Fruit fly (Drosophila melanogaster) whole organism, embryonic: ENCODE measurements around the gene vkg.

ENCODE experiments used
- B-H1 ChIP-seq: fragments of 200-800 bp; sonication (Bioruptor generic); IDR thresholded peaks from 3 replicates; pipeline ENCODE4 v1.3.6; 2022; ENCODE audit warnings: missing biosample characterization, missing genetic modification characterization
- Blimp-1 ChIP-seq: fragments of 200-800 bp; sonication (Bioruptor generic); optimal IDR thresholded peaks from 3 replicates; lab custom pipeline; 2018; ENCODE audit warnings: missing biosample characterization, missing genetic modification characterization, mild to moderate bottlenecking, moderate library complexity, missing genetic modification reagents
- CG11504 ChIP-seq: fragments of 200-800 bp; sonication (Bioruptor generic); optimal IDR thresholded peaks from 3 replicates; lab custom pipeline; 2019; ENCODE audit warnings: missing biosample characterization, mild to moderate bottlenecking, missing genetic modification characterization, moderate library complexity
- CG12659 ChIP-seq: fragments of 200-800 bp; sonication (Bioruptor generic); optimal IDR thresholded peaks from 3 replicates; lab custom pipeline; 2017; ENCODE audit warnings: mild to moderate bottlenecking, missing biosample characterization, missing genetic modification reagents, missing genetic modification characterization
- CG13624 ChIP-seq: fragments of 200-800 bp; sonication (Bioruptor generic); optimal IDR thresholded peaks from 2 replicates; lab custom pipeline; 2016; ENCODE audit warnings: missing biosample characterization, missing genetic modification characterization
- CG13894 ChIP-seq: fragments of 200-800 bp; sonication (Bioruptor generic); optimal IDR thresholded peaks from 3 replicates; lab custom pipeline; 2018; ENCODE audit warnings: missing biosample characterization, mild to moderate bottlenecking, missing genetic modification characterization, moderate library complexity
- CG1529 ChIP-seq: fragments of 200-800 bp; sonication (Bioruptor generic); optimal IDR thresholded peaks from 3 replicates; lab custom pipeline; 2018; ENCODE audit warnings: missing biosample characterization, missing genetic modification characterization
- CG16863 ChIP-seq: fragments of 200-800 bp; sonication (Bioruptor generic); optimal IDR thresholded peaks from 3 replicates; lab custom pipeline; 2016; ENCODE audit warnings: missing biosample characterization, missing genetic modification characterization
- CG17186 ChIP-seq: fragments of 200-800 bp; sonication (Bioruptor generic); optimal IDR thresholded peaks from 3 replicates; lab custom pipeline; 2017; ENCODE audit warnings: missing biosample characterization, missing genetic modification reagents, missing genetic modification characterization
- CG1792 ChIP-seq: fragments of 200-800 bp; sonication (Bioruptor generic); optimal IDR thresholded peaks from 2 replicates; lab custom pipeline; 2016; ENCODE audit warnings: missing biosample characterization, missing genetic modification characterization
- CG18476 ChIP-seq: fragments of 200-800 bp; sonication (Bioruptor generic); optimal IDR thresholded peaks from 2 replicates; lab custom pipeline; 2016; ENCODE audit warnings: missing biosample characterization, mild to moderate bottlenecking, missing genetic modification characterization
- CG18599 ChIP-seq: fragments of 200-800 bp; sonication (Bioruptor generic); optimal IDR thresholded peaks from 3 replicates; lab custom pipeline; 2017; ENCODE audit warnings: missing biosample characterization, missing genetic modification characterization, mild to moderate bottlenecking, moderate library complexity, missing genetic modification reagents
- CG2875 ChIP-seq: fragments of 200-800 bp; sonication (Bioruptor generic); optimal IDR thresholded peaks from 2 replicates; lab custom pipeline; 2017; ENCODE audit warnings: missing biosample characterization, mild to moderate bottlenecking, missing genetic modification characterization, missing genetic modification reagents
- CG3407 ChIP-seq: fragments of 200-800 bp; sonication (Bioruptor generic); optimal IDR thresholded peaks from 2 replicates; lab custom pipeline; 2018; ENCODE audit warnings: missing biosample characterization, mild to moderate bottlenecking, missing genetic modification characterization
- CG3995 ChIP-seq: fragments of 200-800 bp; sonication (Bioruptor generic); optimal IDR thresholded peaks from 3 replicates; lab custom pipeline; 2016; ENCODE audit warnings: missing biosample characterization, missing genetic modification characterization
- CG5953 ChIP-seq: fragments of 200-800 bp; sonication (Bioruptor generic); IDR thresholded peaks from 2 replicates; pipeline ENCODE4 v1.3.6; 2022; ENCODE audit warnings: missing biosample characterization, missing genetic modification characterization
- CG6765 ChIP-seq: fragments of 200-800 bp; sonication (Bioruptor generic); optimal IDR thresholded peaks from 3 replicates; lab custom pipeline; 2017; ENCODE audit warnings: missing biosample characterization, mild to moderate bottlenecking, missing genetic modification characterization
- CG6813 ChIP-seq: fragments of 200-800 bp; sonication (Bioruptor generic); optimal IDR thresholded peaks from 2 replicates; lab custom pipeline; 2017; ENCODE audit warnings: missing biosample characterization, missing genetic modification characterization, mild to moderate bottlenecking, moderate library complexity, missing genetic modification reagents
- CG9876 ChIP-seq: fragments of 200-800 bp; sonication (Bioruptor generic); optimal IDR thresholded peaks from 2 replicates; lab custom pipeline; 2016; ENCODE audit warnings: missing biosample characterization, missing genetic modification characterization
- CoRest ChIP-seq: fragments of 200-800 bp; sonication (Bioruptor generic); optimal IDR thresholded peaks from 3 replicates; lab custom pipeline; 2018; ENCODE audit warnings: missing biosample characterization, mild to moderate bottlenecking, missing genetic modification characterization, moderate library complexity
- Deaf1 ChIP-seq: fragments of 200-800 bp; optimal IDR thresholded peaks from 3 replicates; lab custom pipeline; 2019; ENCODE audit warnings: missing biosample characterization, mild to moderate bottlenecking, missing genetic modification characterization, moderate library complexity
- Eip74EF ChIP-seq, 2 experiments: fragments of 200-800 bp in 1 of 2; fragments of >200 bp in 1 of 2; sonication (Bioruptor generic) in 1 of 2; optimal IDR thresholded peaks; 2 replicates each; lab custom pipeline; 2017 to 2019; ENCODE audit warnings: missing biosample characterization in 2 of 2, missing genetic modification characterization in 2 of 2, mild to moderate bottlenecking in 1 of 2, moderate library complexity in 1 of 2
- MTF-1 ChIP-seq: fragments of 200-800 bp; sonication (Bioruptor generic); optimal IDR thresholded peaks from 2 replicates; lab custom pipeline; 2018; ENCODE audit warnings: missing biosample characterization, mild to moderate bottlenecking, missing genetic modification characterization, borderline replicate concordance
- Neu2 ChIP-seq: fragments of 200-800 bp; sonication (Bioruptor generic); optimal IDR thresholded peaks from 3 replicates; lab custom pipeline; 2016; ENCODE audit warnings: missing biosample characterization, missing genetic modification characterization, borderline replicate concordance
- Opbp ChIP-seq: fragments of 200-800 bp; sonication (Bioruptor generic); IDR thresholded peaks from 3 replicates; pipeline ENCODE4 v1.3.6; 2022; ENCODE audit warnings: missing biosample characterization, missing genetic modification characterization; ENCODE audit not compliant: partially characterized antibody
- PHDP ChIP-seq: fragments of 200-800 bp; sonication (Bioruptor generic); optimal IDR thresholded peaks from 3 replicates; lab custom pipeline; 2018; ENCODE audit warnings: missing biosample characterization, mild to moderate bottlenecking, missing genetic modification characterization, moderate library complexity
- Ptx1 ChIP-seq: fragments of 200-800 bp; sonication (Bioruptor generic); IDR thresholded peaks from 2 replicates; pipeline ENCODE4 v1.3.6; 2022; ENCODE audit warnings: missing biosample characterization, missing genetic modification characterization
- Sry-β ChIP-seq: fragments of 200-800 bp; sonication (Bioruptor generic); optimal IDR thresholded peaks from 2 replicates; lab custom pipeline; 2018; ENCODE audit warnings: missing biosample characterization, mild to moderate bottlenecking, missing genetic modification characterization, moderate library complexity
- br ChIP-seq: fragments of >200 bp; optimal IDR thresholded peaks from 2 replicates; lab custom pipeline; 2017
- cg ChIP-seq: fragments of 200-800 bp; sonication (Bioruptor generic); optimal IDR thresholded peaks from 3 replicates; lab custom pipeline; 2019; ENCODE audit warnings: missing biosample characterization, mild to moderate bottlenecking, missing genetic modification characterization, moderate library complexity
- chm ChIP-seq: fragments of 200-800 bp; sonication (Bioruptor generic); IDR thresholded peaks from 2 replicates; pipeline ENCODE4 v1.3.6; 2022; ENCODE audit warnings: missing biosample characterization, missing genetic modification characterization
- ci ChIP-seq: fragments of 200-800 bp; sonication (Bioruptor generic); IDR thresholded peaks from 3 replicates; pipeline ENCODE4 v1.3.6; 2022; ENCODE audit warnings: missing biosample characterization, missing genetic modification characterization
- fd3F ChIP-seq: fragments of 200-800 bp; sonication (Bioruptor generic); optimal IDR thresholded peaks from 2 replicates; lab custom pipeline; 2018; ENCODE audit warnings: missing biosample characterization, mild to moderate bottlenecking, missing genetic modification characterization, moderate library complexity
- ftz-f1 ChIP-seq: fragments of 200-800 bp; sonication (Bioruptor generic); optimal IDR thresholded peaks from 2 replicates; lab custom pipeline; 2016; ENCODE audit warnings: missing biosample characterization, missing genetic modification characterization
- gfzf ChIP-seq: fragments of 200-800 bp; sonication (Bioruptor generic); optimal IDR thresholded peaks from 2 replicates; lab custom pipeline; 2016; ENCODE audit warnings: missing biosample characterization, mild to moderate bottlenecking, missing genetic modification characterization, moderate library complexity
- onecut ChIP-seq: fragments of 200-800 bp; sonication (Bioruptor generic); IDR thresholded peaks from 2 replicates; pipeline ENCODE4 v1.3.6; 2022; ENCODE audit warnings: missing biosample characterization, missing genetic modification characterization
- org-1 ChIP-seq: fragments of 200-800 bp; sonication (Bioruptor generic); optimal IDR thresholded peaks from 2 replicates; lab custom pipeline; 2017; ENCODE audit warnings: missing biosample characterization, missing genetic modification characterization
- pros ChIP-seq: fragments of 200-800 bp; sonication (Bioruptor generic); optimal IDR thresholded peaks from 3 replicates; lab custom pipeline; 2019; ENCODE audit warnings: missing biosample characterization, mild to moderate bottlenecking, missing genetic modification characterization, moderate library complexity
- repo ChIP-seq: fragments of 200-800 bp; sonication (Bioruptor generic); optimal IDR thresholded peaks from 2 replicates; lab custom pipeline; 2016; ENCODE audit warnings: missing biosample characterization, missing genetic modification characterization
- row ChIP-seq: fragments of 200-800 bp; sonication (Bioruptor generic); IDR thresholded peaks from 3 replicates; pipeline ENCODE4 v1.3.6; 2022; ENCODE audit warnings: missing biosample characterization, missing genetic modification characterization
- run ChIP-seq: fragments of 200-800 bp; sonication (Bioruptor generic); optimal IDR thresholded peaks from 3 replicates; lab custom pipeline; 2018; ENCODE audit warnings: missing biosample characterization, mild to moderate bottlenecking, missing genetic modification characterization
- schlank ChIP-seq: fragments of 200-800 bp; sonication (Bioruptor generic); optimal IDR thresholded peaks from 2 replicates; lab custom pipeline; 2018; ENCODE audit warnings: missing biosample characterization, mild to moderate bottlenecking, missing genetic modification characterization
- sd ChIP-seq: fragments of 200-800 bp; sonication (Bioruptor generic); optimal IDR thresholded peaks from 3 replicates; lab custom pipeline; 2018; ENCODE audit warnings: missing biosample characterization, mild to moderate bottlenecking, missing genetic modification characterization, moderate library complexity
- sima ChIP-seq: fragments of 200-800 bp; sonication (Bioruptor generic); optimal IDR thresholded peaks from 2 replicates; lab custom pipeline; 2016; ENCODE audit warnings: missing biosample characterization, missing genetic modification characterization
- sug ChIP-seq: fragments of 200-800 bp; optimal IDR thresholded peaks from 2 replicates; lab custom pipeline; 2019; ENCODE audit warnings: missing biosample characterization, mild to moderate bottlenecking, missing genetic modification characterization, moderate library complexity
- tgo ChIP-seq: fragments of 200-800 bp; sonication (Bioruptor generic); IDR thresholded peaks from 3 replicates; pipeline ENCODE4 v1.3.6; 2022; ENCODE audit warnings: missing biosample characterization, missing genetic modification characterization
- tin ChIP-seq: fragments of 200-800 bp; sonication (Bioruptor generic); optimal IDR thresholded peaks from 3 replicates; lab custom pipeline; 2016; ENCODE audit warnings: missing biosample characterization, missing genetic modification characterization
- wdn ChIP-seq: fragments of 200-800 bp; sonication (Bioruptor generic); IDR thresholded peaks from 2 replicates; pipeline ENCODE4 v1.3.6; 2022; ENCODE audit warnings: missing biosample characterization, missing genetic modification characterization
- wor ChIP-seq: fragments of 200-800 bp; sonication (Bioruptor generic); IDR thresholded peaks from 2 replicates; pipeline ENCODE4 v1.3.6; 2022; ENCODE audit warnings: missing biosample characterization, missing genetic modification characterization
- yki ChIP-seq: fragments of >200 bp; optimal IDR thresholded peaks from 3 replicates; lab custom pipeline; 2018

vkg gene

DNA sequence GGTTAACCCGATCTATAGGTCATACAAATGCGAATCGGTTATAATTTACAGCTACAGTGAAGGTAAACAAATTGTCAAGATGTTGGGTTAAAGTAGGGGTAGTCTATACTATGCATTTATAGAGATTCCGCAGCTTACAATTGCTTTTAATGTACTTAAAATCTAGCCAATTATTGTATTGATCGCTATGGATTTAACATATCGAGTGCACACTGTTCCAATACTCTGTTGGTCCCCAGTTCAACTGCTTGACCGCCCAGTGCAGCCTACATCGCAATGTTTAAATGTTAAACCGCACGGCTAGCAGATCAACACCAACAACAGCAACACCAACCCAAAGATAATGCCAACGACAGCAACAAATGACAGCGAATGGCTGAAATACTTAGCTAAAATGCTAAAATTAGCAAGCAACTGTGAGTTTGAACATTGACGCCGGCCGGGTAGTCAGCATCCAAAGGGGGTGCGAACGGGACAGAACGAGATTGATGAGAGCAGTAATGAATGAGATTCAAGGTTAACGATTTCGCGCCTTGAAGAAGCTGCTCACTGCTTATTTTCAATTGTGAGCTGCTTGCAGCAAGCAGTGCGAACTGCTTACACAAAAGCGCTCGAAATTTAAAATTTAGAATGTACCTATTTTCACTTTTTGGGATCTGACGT lies 26.9 kb downstream of the vkg start (continued):
- TF ChIP-seq MTF-1, result no peak
- no peak for TF ChIP-seq CG16863 (GFP tag; lab: Kevin White, UChicago)
- TF ChIP-seq yki (lab: Kevin White, UChicago), result peak; percentile 21
- peak; percentile 28; the same call in 1 of the 2 replicates for TF ChIP-seq chm (GFP tag; lab: Robert Waterston, UW)
- peak; percentile 75 for TF ChIP-seq sd (tag; lab: Kevin White, UChicago)
- TF ChIP-seq Deaf1 (tag; lab: Kevin White, UChicago), result no peak
- no peak for TF ChIP-seq tin (GFP tag; lab: Kevin White, UChicago)
- TF ChIP-seq CG1792, result no peak
- TF ChIP-seq CG18599 (GFP tag; lab: Kevin White, UChicago), result no peak
- no peak for TF ChIP-seq br (lab: Kevin White, UChicago)
- TF ChIP-seq CG17186 (GFP tag; lab: Kevin White, UChicago), result no peak
- no peak for TF ChIP-seq CG18476 (GFP tag; lab: Kevin White, UChicago)
- peak in 1 of 2 experiments; percentile 100 for TF ChIP-seq Eip74EF (GFP tag; optimal IDR thresholded peaks at IDR 0.05; lab: Kevin White, UChicago)
- TF ChIP-seq Neu2 (GFP tag; lab: Kevin White, UChicago), result no peak
- peak; percentile 67; the same call in 2 of the 3 replicates for TF ChIP-seq Opbp
- no peak; the same call in 2 of the 3 replicates for TF ChIP-seq row (GFP tag; lab: Robert Waterston, UW)
- 0 out of 2 replicates have a peak, but pooled peaks have one; percentile 12 for TF ChIP-seq wor (GFP tag; lab: Robert Waterston, UW)
- no peak for TF ChIP-seq CG9876 (GFP tag; lab: Kevin White, UChicago)
- TF ChIP-seq CG13894 (tag; lab: Kevin White, UChicago), result peak; percentile 72
- TF ChIP-seq onecut (GFP tag; lab: Robert Waterston, UW), result no peak
- peak; percentile 6 for TF ChIP-seq CG2875 (GFP tag; lab: Kevin White, UChicago)
- TF ChIP-seq B-H1 (GFP tag; lab: Robert Waterston, UW), result peak; percentile 39
- TF ChIP-seq ci (GFP tag; lab: Robert Waterston, UW), result peak; percentile 77
- TF ChIP-seq CG13624 (GFP tag; lab: Kevin White, UChicago), result no peak
- no peak for TF ChIP-seq CG6765 (GFP tag; lab: Kevin White, UChicago)
- peak; percentile 48 for TF ChIP-seq Blimp-1 (GFP tag; lab: Kevin White, UChicago)
- no peak for TF ChIP-seq CG1529 (GFP tag; lab: Kevin White, UChicago)
- peak; percentile 100 for TF ChIP-seq ftz-f1 (GFP tag; lab: Kevin White, UChicago)
- TF ChIP-seq tgo (GFP tag; lab: Robert Waterston, UW), result no peak; the same call in 2 of the 3 replicates
- no peak for TF ChIP-seq fd3F
- no peak for TF ChIP-seq repo (GFP tag; lab: Kevin White, UChicago)
- no peak for TF ChIP-seq Sry-β
- TF ChIP-seq sug, result peak; percentile 41
- no peak for TF ChIP-seq run (tag; lab: Kevin White, UChicago)
- TF ChIP-seq wdn, result no peak
- TF ChIP-seq CoRest (tag; lab: Kevin White, UChicago), result peak; percentile 3
- no peak for TF ChIP-seq CG3407 (GFP tag; lab: Kevin White, UChicago)
- no peak for TF ChIP-seq CG12659 (GFP tag; lab: Kevin White, UChicago)
- TF ChIP-seq cg (GFP tag; lab: Kevin White, UChicago), result no peak
- TF ChIP-seq schlank (tag; lab: Kevin White, UChicago), result no peak
- TF ChIP-seq gfzf, result no peak
- no peak for TF ChIP-seq PHDP (tag; lab: Kevin White, UChicago)
- no peak for TF ChIP-seq Ptx1 (GFP tag; lab: Robert Waterston, UW)
- no peak for TF ChIP-seq CG6813 (GFP tag; lab: Kevin White, UChicago)
- no peak for TF ChIP-seq org-1 (GFP tag; lab: Kevin White, UChicago)
- TF ChIP-seq CG3995 (GFP tag; lab: Kevin White, UChicago), result no peak
- TF ChIP-seq pros (GFP tag; lab: Kevin White, UChicago), result peak; percentile 65
- TF ChIP-seq sima, result no peak
- TF ChIP-seq CG11504, result no peak
- peak; percentile 52; the same call in 1 of the 2 replicates for TF ChIP-seq CG5953 (GFP tag; lab: Robert Waterston, UW)
